Worm (Caenorhabditis elegans): ENCODE measurements around the gene C24B5.4.

C24B5.4 gene

DNA sequence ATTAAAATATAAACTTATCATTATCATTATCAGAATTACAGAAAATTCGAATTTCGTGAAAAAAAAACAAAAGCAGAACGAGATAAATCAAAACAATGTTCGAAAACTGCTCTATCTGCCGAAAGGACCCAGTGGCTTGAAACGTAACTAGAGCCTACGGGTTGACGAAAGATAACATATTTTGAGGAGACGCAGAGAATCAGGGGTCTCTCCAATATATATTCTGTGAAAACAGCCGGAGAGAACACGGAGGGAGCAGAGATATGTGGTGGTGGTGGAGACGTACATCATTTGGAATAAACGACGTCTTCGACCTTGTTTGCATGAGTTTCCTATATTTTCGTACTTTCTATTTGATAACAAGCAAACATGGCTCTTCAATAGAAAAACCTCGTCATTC, 11.8 kb upstream of the C24B5.4 start:
- TF ChIP-seq ama-1 (optimal IDR thresholded peaks at IDR 0.05) (no peak), tbx-37 (GFP tag; conservative IDR thresholded peaks at IDR 0.05) (no peak), tbx-11 (GFP tag; IDR thresholded peaks at IDR 0.05) (no peak), sea-1 (GFP tag; conservative IDR thresholded peaks at IDR 0.05) (no peak), tra-4 (tag; optimal IDR thresholded peaks at IDR 0.05) (no peak), F13C5.2 (tag; optimal IDR thresholded peaks at IDR 0.05) (no peak), pes-1 (GFP tag; IDR thresholded peaks at IDR 0.05) (no peak), hmg-4 (GFP tag; optimal IDR thresholded peaks at IDR 0.05) (no peak), hmbx-1 (tag; optimal IDR thresholded peaks at IDR 0.05) (no peak), aly-1 (tag; optimal IDR thresholded peaks at IDR 0.05) (no peak), flt-1 (GFP tag; IDR thresholded peaks at IDR 0.05) (no peak), scrt-1 (GFP tag; IDR thresholded peaks at IDR 0.05) (no peak), ceh-36 (tag; optimal IDR thresholded peaks at IDR 0.05) (no peak), ets-7 (tag; optimal IDR thresholded peaks at IDR 0.05) (no peak), hnd-1 (tag; optimal IDR thresholded peaks at IDR 0.05) (no peak), B0310.2 (tag; optimal IDR thresholded peaks at IDR 0.05) (no peak), ceh-13 (GFP tag; optimal IDR thresholded peaks at IDR 0.05) (no peak)

DNA sequence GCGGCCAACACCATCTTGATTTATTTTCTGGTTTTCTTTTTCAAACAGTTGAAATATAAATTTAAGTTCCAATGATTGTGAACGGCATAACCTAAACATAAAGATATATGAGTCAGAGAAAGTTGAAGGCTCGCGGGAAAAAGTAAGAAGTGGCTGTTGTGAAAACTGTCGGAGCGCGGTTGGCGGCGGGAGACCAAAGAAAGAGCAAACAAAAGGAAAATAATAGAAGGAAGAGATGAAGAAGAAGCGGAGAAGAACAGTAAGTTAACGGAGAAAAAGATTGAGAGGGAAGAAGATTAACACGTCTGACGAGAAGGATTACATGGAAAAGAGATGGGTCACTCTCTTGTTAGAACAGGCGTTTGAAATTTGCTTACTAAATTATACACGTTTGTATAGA, 10.3 kb upstream of the C24B5.4 start, which contains the start of gene inx-10:
Gene inx-10, minus strand, starts transcription at position 101 of the 400 bp plus-strand sequence.
- TF ChIP-seq pes-1 (GFP tag; IDR thresholded peaks at IDR 0.05) (no peak), ama-1 (optimal IDR thresholded peaks at IDR 0.05) (no peak), F13C5.2 (tag; optimal IDR thresholded peaks at IDR 0.05) (no peak), hmg-4 (GFP tag; optimal IDR thresholded peaks at IDR 0.05) (no peak), ceh-36 (tag; optimal IDR thresholded peaks at IDR 0.05) (no peak), ceh-13 (GFP tag; optimal IDR thresholded peaks at IDR 0.05) (no peak), hmbx-1 (tag; optimal IDR thresholded peaks at IDR 0.05) (no peak), B0310.2 (tag; optimal IDR thresholded peaks at IDR 0.05) (no peak), tbx-11 (GFP tag; IDR thresholded peaks at IDR 0.05) (no peak), tra-4 (tag; optimal IDR thresholded peaks at IDR 0.05) (no peak), hnd-1 (tag; optimal IDR thresholded peaks at IDR 0.05) (no peak), scrt-1 (GFP tag; IDR thresholded peaks at IDR 0.05) (no peak)

DNA sequence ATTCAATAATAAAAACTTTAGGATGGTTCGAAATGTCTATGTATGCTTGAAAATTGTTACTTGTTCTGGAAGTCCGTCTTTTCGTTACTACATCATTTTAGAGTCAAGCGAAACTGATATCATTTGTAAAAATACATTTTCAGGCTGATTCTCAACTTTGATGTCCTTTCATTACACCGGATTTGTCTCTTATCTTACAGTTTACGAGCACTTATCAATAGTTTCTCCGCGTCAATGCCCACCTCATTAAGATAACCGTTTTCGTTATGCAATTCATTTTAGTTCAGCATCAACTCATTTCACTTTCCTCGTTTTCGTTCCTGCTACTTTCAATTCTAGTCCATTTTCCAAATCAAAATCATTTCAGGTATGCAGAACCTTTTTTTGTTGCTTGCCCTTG, 5.6 kb upstream of the C24B5.4 start, which contains the start of gene asp-2:
Gene asp-2, plus strand, starts transcription at position 368 of the 400 bp plus-strand sequence.
- TF ChIP-seq ceh-36 (tag; optimal IDR thresholded peaks at IDR 0.05) (no peak), hmg-4 (GFP tag; optimal IDR thresholded peaks at IDR 0.05) (no peak), flt-1 (GFP tag; IDR thresholded peaks at IDR 0.05) (no peak), B0310.2 (tag; optimal IDR thresholded peaks at IDR 0.05) (no peak), ama-1 (optimal IDR thresholded peaks at IDR 0.05) (no peak), tbx-37 (GFP tag; conservative IDR thresholded peaks at IDR 0.05) (no peak)

DNA sequence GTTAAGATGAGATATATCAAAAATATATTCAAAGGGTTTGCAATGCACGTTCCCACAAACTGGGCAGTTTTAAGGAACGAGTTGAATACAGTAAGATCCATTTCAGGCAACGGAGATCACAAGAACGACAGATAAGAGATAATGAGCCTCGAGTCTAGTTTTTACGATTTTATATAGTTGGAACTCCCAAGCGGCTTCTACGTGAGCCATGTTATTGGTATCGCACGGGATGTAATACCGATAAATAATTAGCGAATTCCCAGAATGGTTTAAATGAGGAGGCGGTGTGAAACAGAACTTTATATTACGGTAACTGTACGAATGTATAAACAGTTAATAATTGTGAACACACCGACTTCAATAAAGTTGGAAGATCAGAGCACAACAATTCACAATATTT, 1.8 kb upstream of the C24B5.4 start, which contains the start of gene str-177:
Gene str-177, minus strand, starts transcription at position 101 of the 400 bp plus-strand sequence.
- TF ChIP-seq ets-7 (tag; optimal IDR thresholded peaks at IDR 0.05): no peak

DNA sequence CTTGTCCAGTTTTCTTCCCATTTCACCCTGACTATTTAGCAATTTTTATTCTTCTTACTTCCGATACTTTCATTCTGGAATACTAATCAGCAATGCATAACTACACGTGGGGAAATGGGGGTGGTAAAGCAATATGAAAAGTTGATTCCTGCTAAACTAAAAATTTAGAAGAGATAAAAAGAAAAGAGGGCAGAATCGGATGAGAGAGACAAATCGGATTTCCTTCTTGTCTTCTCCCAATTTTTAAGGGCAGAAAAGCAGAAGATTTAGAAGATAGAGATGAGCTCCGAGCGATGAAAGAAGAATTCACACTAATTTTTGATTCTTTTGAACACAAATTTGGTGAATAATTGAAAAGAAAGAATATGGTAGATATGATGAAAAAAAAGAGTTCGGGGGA, 3.1 kb downstream of the C24B5.4 start:
- no peak for TF ChIP-seq flt-1 (GFP tag; IDR thresholded peaks at IDR 0.05)
- TF ChIP-seq tbx-11 (GFP tag; IDR thresholded peaks at IDR 0.05): no peak
- TF ChIP-seq ceh-36 (tag; optimal IDR thresholded peaks at IDR 0.05): no peak
- no peak for TF ChIP-seq sea-1 (GFP tag; conservative IDR thresholded peaks at IDR 0.05)
- TF ChIP-seq ceh-13 (GFP tag; optimal IDR thresholded peaks at IDR 0.05): no peak
- no peak for TF ChIP-seq ama-1 (optimal IDR thresholded peaks at IDR 0.05)
- no peak for TF ChIP-seq B0310.2 (tag; optimal IDR thresholded peaks at IDR 0.05)
- TF ChIP-seq hmbx-1 (tag; optimal IDR thresholded peaks at IDR 0.05): no peak
- TF ChIP-seq F13C5.2 (tag; optimal IDR thresholded peaks at IDR 0.05): no peak
- TF ChIP-seq hnd-1 (tag; optimal IDR thresholded peaks at IDR 0.05): no peak
- TF ChIP-seq hmg-4 (GFP tag; optimal IDR thresholded peaks at IDR 0.05): no peak

DNA sequence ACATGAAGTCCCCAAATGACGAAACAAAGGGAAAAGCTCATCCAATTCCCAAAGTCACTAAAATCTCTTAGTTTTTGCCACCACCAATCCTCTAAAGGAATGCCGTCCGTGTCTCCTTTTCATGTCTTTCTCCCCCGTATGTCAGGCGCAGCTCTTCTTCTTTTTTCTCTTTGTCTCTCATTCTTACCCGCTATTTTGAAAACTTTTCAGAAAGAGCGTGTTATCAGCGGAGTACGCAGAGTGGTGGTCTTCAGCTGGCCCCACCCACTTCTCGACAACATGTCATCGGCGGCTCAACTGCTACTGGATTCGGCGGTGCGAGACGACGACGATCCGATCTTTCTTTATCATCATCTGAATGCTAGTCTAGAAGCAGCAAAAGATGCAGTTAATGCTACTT, 5.7 kb downstream of the C24B5.4 start, which contains the start of gene sphr-1:
Gene sphr-1, plus strand, starts transcription at position 205 of the 400 bp plus-strand sequence.
- no peak for TF ChIP-seq ceh-13 (GFP tag; optimal IDR thresholded peaks at IDR 0.05)
- TF ChIP-seq tbx-37 (GFP tag; conservative IDR thresholded peaks at IDR 0.05): no peak
- TF ChIP-seq F13C5.2 (tag; optimal IDR thresholded peaks at IDR 0.05): no peak
- TF ChIP-seq aly-1 (tag; optimal IDR thresholded peaks at IDR 0.05): no peak
- no peak for TF ChIP-seq hmg-4 (GFP tag; optimal IDR thresholded peaks at IDR 0.05)
- no peak for TF ChIP-seq sea-1 (GFP tag; conservative IDR thresholded peaks at IDR 0.05)
- TF ChIP-seq ama-1 (optimal IDR thresholded peaks at IDR 0.05): no peak
- no peak for TF ChIP-seq scrt-1 (GFP tag; IDR thresholded peaks at IDR 0.05)
- TF ChIP-seq ets-7 (tag; optimal IDR thresholded peaks at IDR 0.05): no peak
- TF ChIP-seq tra-4 (tag; optimal IDR thresholded peaks at IDR 0.05): no peak
- TF ChIP-seq tbx-11 (GFP tag; IDR thresholded peaks at IDR 0.05): no peak
- TF ChIP-seq B0310.2 (tag; optimal IDR thresholded peaks at IDR 0.05): no peak
- TF ChIP-seq ceh-36 (tag; optimal IDR thresholded peaks at IDR 0.05): no peak
- no peak for TF ChIP-seq hmbx-1 (tag; optimal IDR thresholded peaks at IDR 0.05)
- TF ChIP-seq hnd-1 (tag; optimal IDR thresholded peaks at IDR 0.05): no peak
- no peak for TF ChIP-seq pes-1 (GFP tag; IDR thresholded peaks at IDR 0.05)
- TF ChIP-seq flt-1 (GFP tag; IDR thresholded peaks at IDR 0.05): no peak

DNA sequence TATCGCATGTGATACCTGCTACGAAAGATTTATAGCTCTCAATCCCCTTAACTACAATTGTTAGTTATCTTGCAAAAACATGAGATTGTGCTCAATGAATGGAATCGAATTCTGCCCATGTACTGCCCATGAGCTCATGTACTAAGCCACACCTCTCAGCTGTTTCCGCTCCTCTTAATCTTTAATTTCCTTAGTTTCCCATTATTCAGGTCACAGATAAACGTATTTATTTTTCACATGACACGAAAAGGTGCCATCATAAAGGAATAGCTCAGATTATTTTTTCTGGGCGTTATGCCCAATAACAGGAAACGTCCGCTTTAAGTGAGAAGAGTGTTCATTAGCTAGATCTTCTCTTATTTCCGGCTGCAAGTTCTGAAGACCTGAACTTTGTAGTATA, 11.1 kb downstream of the C24B5.4 start:
- TF ChIP-seq tra-4 (tag; optimal IDR thresholded peaks at IDR 0.05) (no peak), hmg-4 (GFP tag; optimal IDR thresholded peaks at IDR 0.05) (no peak), aly-1 (tag; optimal IDR thresholded peaks at IDR 0.05) (no peak), ceh-36 (tag; optimal IDR thresholded peaks at IDR 0.05) (no peak), tbx-37 (GFP tag; conservative IDR thresholded peaks at IDR 0.05) (no peak), B0310.2 (tag; optimal IDR thresholded peaks at IDR 0.05) (no peak), pes-1 (GFP tag; IDR thresholded peaks at IDR 0.05) (no peak), ama-1 (optimal IDR thresholded peaks at IDR 0.05) (no peak), sea-1 (GFP tag; conservative IDR thresholded peaks at IDR 0.05) (no peak), tbx-11 (GFP tag; IDR thresholded peaks at IDR 0.05) (no peak), hnd-1 (tag; optimal IDR thresholded peaks at IDR 0.05) (no peak), flt-1 (GFP tag; IDR thresholded peaks at IDR 0.05) (no peak), scrt-1 (GFP tag; IDR thresholded peaks at IDR 0.05) (no peak), ets-7 (tag; optimal IDR thresholded peaks at IDR 0.05) (no peak), hmbx-1 (tag; optimal IDR thresholded peaks at IDR 0.05) (no peak), F13C5.2 (tag; optimal IDR thresholded peaks at IDR 0.05) (no peak), ceh-13 (GFP tag; optimal IDR thresholded peaks at IDR 0.05) (no peak)
